Worm (Caenorhabditis elegans): ENCODE data around the gene sas-6.
A peak's percentile ranks its signal among the peaks of the same experiment; 100 is the strongest.

DNA sequence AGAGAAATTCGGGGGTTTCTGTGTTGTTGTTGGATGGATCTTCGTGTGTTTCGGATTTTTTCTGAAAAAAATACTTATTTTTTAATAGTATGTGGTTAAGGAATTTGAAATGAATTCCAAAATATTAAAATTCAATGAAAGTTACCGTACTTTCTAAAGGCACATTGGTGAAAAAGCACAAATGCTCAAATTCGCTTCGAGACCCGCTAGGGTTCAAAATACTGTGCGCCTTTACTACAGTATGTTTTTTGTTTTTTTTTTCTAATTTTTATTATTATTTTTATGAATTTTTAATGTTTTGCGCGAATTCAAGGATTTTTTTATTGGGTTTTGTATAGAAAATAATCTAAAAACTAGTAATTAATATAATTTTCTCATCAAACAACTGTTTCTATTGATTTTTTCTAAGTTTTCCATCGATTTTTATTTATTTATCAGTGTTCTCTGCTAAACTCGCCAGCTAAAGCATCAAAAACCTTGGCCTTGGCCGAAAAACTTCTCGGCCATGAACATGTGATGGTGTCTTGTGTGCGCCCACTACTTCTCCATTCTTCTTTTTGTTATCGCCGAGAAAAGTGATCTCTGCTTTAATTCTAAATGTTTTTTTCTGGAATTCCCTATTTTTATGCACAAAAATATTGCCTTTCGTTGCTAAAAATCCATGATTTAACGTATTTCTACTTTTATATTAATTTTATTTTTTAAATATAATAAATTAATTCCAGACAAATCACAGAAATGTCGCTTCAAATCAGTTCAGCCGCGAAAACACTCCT, 5.1 kb downstream of the sas-6 start, which contains the start of gene iscu-1:
- TF ChIP-seq dpff-1 (tag; optimal IDR thresholded peaks at IDR 0.05): no peak
- no peak for TF ChIP-seq K11D2.4 (GFP tag; IDR thresholded peaks at IDR 0.05)
- no peak for TF ChIP-seq efl-1 (GFP tag; optimal IDR thresholded peaks at IDR 0.05)
- TF ChIP-seq pha-4 (tag; optimal IDR thresholded peaks at IDR 0.05): no peak
- TF ChIP-seq ets-4 (GFP tag; optimal IDR thresholded peaks at IDR 0.05): no peak
- peak; percentile 58 for TF ChIP-seq snpc-3.4 (tag; optimal IDR thresholded peaks at IDR 0.05)
- TF ChIP-seq athp-1 (tag; optimal IDR thresholded peaks at IDR 0.05): no peak
- TF ChIP-seq F57C9.4 (tag; optimal IDR thresholded peaks at IDR 0.05): no peak
- TF ChIP-seq hrde-1 (tag; optimal IDR thresholded peaks at IDR 0.05; ENCODE audit: borderline replicate concordance): no peak
- no peak for TF ChIP-seq K12H6.12 (tag; optimal IDR thresholded peaks at IDR 0.05)
- no peak for TF ChIP-seq lin-40 (tag; optimal IDR thresholded peaks at IDR 0.05)
- peak; percentile 42; the same call in 1 of the 2 replicates for TF ChIP-seq D2030.7 (GFP tag; IDR thresholded peaks at IDR 0.05)
- no peak for TF ChIP-seq ceh-40 (GFP tag; IDR thresholded peaks at IDR 0.05)
- peak; percentile 91 for TF ChIP-seq attf-6 (GFP tag; IDR thresholded peaks at IDR 0.05)

Data from whole organism, young adult.